Worm (Caenorhabditis elegans) whole organism, L3 larva: ENCODE results near the gene clec-255.

Experiments used
- R02D3.7 ChIP-seq: fragments of 150-350 bp; optimal IDR thresholded peaks from 2 replicates; lab custom pipeline; 2014; ENCODE audit warnings: missing biosample characterization, missing genetic modification characterization
- aly-2 ChIP-seq: fragments of 150-350 bp; optimal IDR thresholded peaks from 2 replicates; lab custom pipeline; 2014; ENCODE audit warnings: missing biosample characterization, missing genetic modification characterization
- lin-15B ChIP-seq: fragments of 150-350 bp; optimal IDR thresholded peaks from 2 replicates; lab custom pipeline; 2014; ENCODE audit warnings: missing biosample characterization, missing genetic modification characterization
- nfya-1 ChIP-seq: sonication (generic microtip); optimal IDR thresholded peaks from 2 replicates; lab custom pipeline; 2017; ENCODE audit warnings: missing genetic modification characterization, mild to moderate bottlenecking, missing compliant biosample characterization, antibody characterized with exemption, moderate library complexity; ENCODE audit not compliant: insufficient read depth
- nhr-23 ChIP-seq: fragments of 150-350 bp; optimal IDR thresholded peaks from 2 replicates; lab custom pipeline; 2014; ENCODE audit warnings: missing biosample characterization, missing genetic modification reagents, missing genetic modification characterization
- nhr-237 ChIP-seq: fragments of 150-350 bp; optimal IDR thresholded peaks from 2 replicates; lab custom pipeline; 2014; ENCODE audit warnings: missing biosample characterization, missing genetic modification characterization
- nhr-25 ChIP-seq: sonication (generic microtip); optimal IDR thresholded peaks from 2 replicates; lab custom pipeline; 2017; ENCODE audit warnings: missing biosample characterization, missing genetic modification characterization
- nhr-77 ChIP-seq: fragments of 150-350 bp; optimal IDR thresholded peaks from 2 replicates; lab custom pipeline; 2014; ENCODE audit warnings: missing biosample characterization, missing genetic modification characterization
- snpc-4 ChIP-seq: fragments of 150-350 bp; optimal IDR thresholded peaks from 2 replicates; lab custom pipeline; 2014; ENCODE audit warnings: missing biosample characterization, missing genetic modification characterization
- unc-62 ChIP-seq: fragments of 150-350 bp; sonication (generic microtip); optimal IDR thresholded peaks from 4 replicates; lab custom pipeline; 2014; ENCODE audit warnings: missing biosample characterization, missing genetic modification reagents, missing genetic modification characterization
- ztf-11 ChIP-seq: fragments of 150-350 bp; optimal IDR thresholded peaks from 2 replicates; lab custom pipeline; 2014; ENCODE audit warnings: missing biosample characterization, missing genetic modification characterization
- ztf-4 ChIP-seq: fragments of 150-350 bp; optimal IDR thresholded peaks from 2 replicates; lab custom pipeline; 2014; ENCODE audit warnings: missing biosample characterization, missing genetic modification characterization

- TF ChIP-seq ztf-4 (tag; lab: Kevin White, UChicago) (no peak), nhr-23 (tag; lab: Kevin White, UChicago) (no peak), nhr-25 (tag; lab: Kevin White, UChicago) (no peak), nfya-1 (no peak), R02D3.7 (tag; lab: Kevin White, UChicago) (no peak), lin-15B (no peak), aly-2 (tag; lab: Kevin White, UChicago) (no peak), nhr-77 (tag; lab: Kevin White, UChicago) (no peak), nhr-237 (tag; lab: Kevin White, UChicago) (no peak), unc-62 (GFP tag; lab: Kevin White, UChicago) (no peak), ztf-11 (tag; lab: Kevin White, UChicago) (no peak), snpc-4 (tag; lab: Kevin White, UChicago) (no peak)
Observed at ce11 chrV:18722510-18723299, 47.8 kb downstream of the clec-255 start.
